Fruit fly (Drosophila melanogaster): ENCODE measurements around the gene Grasp65.

dm6 chr3L:19907706-19908070, 17.1 kb upstream of the Grasp65 start:
- TF ChIP-seq h (GFP tag; optimal IDR thresholded peaks at IDR 0.05) (no peak), lola (GFP tag; optimal IDR thresholded peaks at IDR 0.05) (no peak), Dfd (GFP tag; optimal IDR thresholded peaks at IDR 0.05) (no peak), CG9705 (GFP tag; optimal IDR thresholded peaks at IDR 0.05) (no peak), dsf (GFP tag; optimal IDR thresholded peaks at IDR 0.05; ENCODE audit: borderline replicate concordance) (no peak), Hr83 (GFP tag; optimal IDR thresholded peaks at IDR 0.05; ENCODE audit: poor library complexity, severe bottlenecking) (no peak), dmrt93B (GFP tag; optimal IDR thresholded peaks at IDR 0.05) (no peak), psq (GFP tag; optimal IDR thresholded peaks at IDR 0.05) (no peak), rgr (GFP tag; optimal IDR thresholded peaks at IDR 0.05) (no peak), br (GFP tag; optimal IDR thresholded peaks at IDR 0.05) (no peak), usp (GFP tag; optimal IDR thresholded peaks at IDR 0.05) (no peak), Rel (GFP tag; optimal IDR thresholded peaks at IDR 0.05) (no peak), Rel (tag; optimal IDR thresholded peaks at IDR 0.05) (no peak)

Measured in whole organism, wandering third instar larva.